Worm (Caenorhabditis elegans) whole organism, L1 larva: ENCODE data around the gene srx-7.

Experiments used
- C34B4.2 ChIP-seq: sonication (generic microtip); optimal IDR thresholded peaks from 2 replicates; lab custom pipeline; 2017; ENCODE audit warnings: mild to moderate bottlenecking, missing genetic modification characterization, missing compliant biosample characterization
- F16B12.6 ChIP-seq: fragments of 150-350 bp; optimal IDR thresholded peaks from 2 replicates; lab custom pipeline; 2014; ENCODE audit warnings: missing biosample characterization, missing genetic modification characterization
- alr-1 ChIP-seq: fragments of 200-800 bp; sonication (Bioruptor generic); optimal IDR thresholded peaks from 2 replicates; lab custom pipeline; 2018; ENCODE audit warnings: borderline replicate concordance, mild to moderate bottlenecking, missing genetic modification characterization, missing compliant biosample characterization
- aly-2 ChIP-seq: fragments of 150-350 bp; optimal IDR thresholded peaks from 2 replicates; lab custom pipeline; 2014; ENCODE audit warnings: missing biosample characterization, missing genetic modification characterization
- blmp-1 ChIP-seq: fragments of 150-350 bp; optimal IDR thresholded peaks from 2 replicates; lab custom pipeline; 2014; ENCODE audit warnings: missing biosample characterization, missing genetic modification characterization
- ceh-63 ChIP-seq: fragments of 200-800 bp; sonication (Bioruptor generic); optimal IDR thresholded peaks from 2 replicates; lab custom pipeline; 2018; ENCODE audit warnings: mild to moderate bottlenecking, missing genetic modification characterization, missing compliant biosample characterization
- ceh-82 ChIP-seq, 3 experiments: fragments of 150-350 bp in 1 of 3; sonication (generic microtip) in 2 of 3; optimal IDR thresholded peaks; 2 replicates each; lab custom pipeline; 2014 to 2017; ENCODE audit warnings: missing biosample characterization in 3 of 3, missing genetic modification characterization in 3 of 3
- ceh-88 ChIP-seq: fragments of 200-800 bp; sonication (Bioruptor generic); IDR thresholded peaks from 2 replicates; pipeline ENCODE4 v1.3.6; 2022; ENCODE audit warnings: missing genetic modification characterization, missing compliant biosample characterization
- ceh-90 ChIP-seq: sonication (generic microtip); optimal IDR thresholded peaks from 2 replicates; lab custom pipeline; 2016; ENCODE audit warnings: missing genetic modification characterization, missing compliant biosample characterization
- dsc-1 ChIP-seq: sonication (generic microtip); optimal IDR thresholded peaks from 2 replicates; lab custom pipeline; 2016; ENCODE audit warnings: mild to moderate bottlenecking, missing genetic modification characterization, missing compliant biosample characterization
- efl-1 ChIP-seq, 4 experiments: fragments of 150-350 bp; optimal IDR thresholded peaks in 3 of 4; peaks in 1 of 4; 1 replicate in 1 of 4; 2 replicates in 3 of 4; lab custom pipeline; 2014; ENCODE audit warnings: missing biosample characterization in 2 of 4, missing genetic modification characterization in 2 of 4, missing genetic modification reagents in 2 of 4
- egl-27 ChIP-seq, 2 experiments: fragments of 150-350 bp in 1 of 2; sonication (generic microtip); optimal IDR thresholded peaks; 3 replicates each; lab custom pipeline; 2017 to 2018; ENCODE audit warnings: missing biosample characterization in 2 of 2, missing genetic modification characterization in 2 of 2, missing genetic modification reagents in 2 of 2
- elt-2 ChIP-seq: sonication (generic microtip); optimal IDR thresholded peaks from 2 replicates; lab custom pipeline; 2016; ENCODE audit warnings: missing genetic modification characterization, mild to moderate bottlenecking, inconsistent platforms, missing compliant biosample characterization, missing genetic modification reagents
- elt-3 ChIP-seq, 6 experiments: fragments of 150-350 bp in 1 of 6; sonication (generic microtip); optimal IDR thresholded peaks; 2 replicates each; lab custom pipeline; 2017 to 2018; ENCODE audit warnings: missing biosample characterization in 6 of 6, missing genetic modification characterization in 6 of 6, inconsistent platforms in 1 of 6
- ets-5 ChIP-seq: fragments of 200-800 bp; sonication (Bioruptor generic); IDR thresholded peaks from 2 replicates; pipeline ENCODE4 v1.3.6; 2022; ENCODE audit warnings: missing genetic modification characterization, missing compliant biosample characterization
- fkh-10 ChIP-seq: sonication (generic microtip); optimal IDR thresholded peaks from 2 replicates; lab custom pipeline; 2017; ENCODE audit warnings: missing biosample characterization, missing genetic modification reagents, missing genetic modification characterization
- fos-1 ChIP-seq: fragments of 150-350 bp; optimal IDR thresholded peaks from 2 replicates; lab custom pipeline; 2014; ENCODE audit warnings: missing biosample characterization, missing genetic modification characterization
- grh-1 ChIP-seq: fragments of 200-800 bp; sonication (Bioruptor generic); IDR thresholded peaks from 2 replicates; pipeline ENCODE4 v1.3.6; 2022; ENCODE audit warnings: missing genetic modification reagents, missing genetic modification characterization, missing compliant biosample characterization
- hpl-2 ChIP-seq: fragments of 150-350 bp; optimal IDR thresholded peaks from 2 replicates; lab custom pipeline; 2014; ENCODE audit warnings: missing biosample characterization, missing genetic modification reagents, missing genetic modification characterization
- irx-1 ChIP-seq: sonication (generic microtip); optimal IDR thresholded peaks from 2 replicates; lab custom pipeline; 2016; ENCODE audit warnings: missing genetic modification characterization, missing compliant biosample characterization
- jun-1 ChIP-seq: fragments of 150-350 bp; optimal IDR thresholded peaks from 2 replicates; lab custom pipeline; 2014; ENCODE audit warnings: missing biosample characterization, missing genetic modification reagents, missing genetic modification characterization
- lin-13 ChIP-seq: fragments of 150-350 bp; optimal IDR thresholded peaks from 2 replicates; lab custom pipeline; 2014; ENCODE audit warnings: missing biosample characterization, missing genetic modification reagents, missing genetic modification characterization
- lin-14 ChIP-seq: fragments of 200-800 bp; sonication (Bioruptor generic); optimal IDR thresholded peaks from 2 replicates; lab custom pipeline; 2018; ENCODE audit warnings: mild to moderate bottlenecking, missing genetic modification characterization, moderate library complexity, missing compliant biosample characterization
- lin-35 ChIP-seq, 2 experiments: fragments of 150-350 bp; optimal IDR thresholded peaks; 2 replicates each; lab custom pipeline; 2014; ENCODE audit warnings: missing biosample characterization in 2 of 2, missing genetic modification characterization in 2 of 2, missing genetic modification reagents in 2 of 2
- lir-3 ChIP-seq: sonication (generic microtip); optimal IDR thresholded peaks from 2 replicates; lab custom pipeline; 2016; ENCODE audit warnings: mild to moderate bottlenecking, missing genetic modification characterization, moderate library complexity, missing compliant biosample characterization; ENCODE audit not compliant: poor library complexity
- lsy-2 ChIP-seq, 2 experiments: fragments of 150-350 bp; optimal IDR thresholded peaks; 2 replicates each; lab custom pipeline; 2014; ENCODE audit warnings: missing biosample characterization in 2 of 2, missing genetic modification characterization in 2 of 2
- mab-9 ChIP-seq: fragments of 200-800 bp; sonication (Bioruptor generic); IDR thresholded peaks from 2 replicates; pipeline ENCODE4 v1.3.6; 2022; ENCODE audit warnings: missing genetic modification reagents, missing genetic modification characterization, missing compliant biosample characterization
- mep-1 ChIP-seq: fragments of 150-350 bp; optimal IDR thresholded peaks from 2 replicates; lab custom pipeline; 2014; ENCODE audit warnings: missing biosample characterization, missing genetic modification characterization
- nhr-11 ChIP-seq: fragments of 150-350 bp; optimal IDR thresholded peaks from 2 replicates; lab custom pipeline; 2014; ENCODE audit warnings: missing biosample characterization, missing genetic modification characterization
- nhr-20 ChIP-seq: sonication (generic microtip); optimal IDR thresholded peaks from 2 replicates; lab custom pipeline; 2016; ENCODE audit warnings: mild to moderate bottlenecking, missing genetic modification characterization, missing compliant biosample characterization
- nhr-237 ChIP-seq: fragments of 150-350 bp; optimal IDR thresholded peaks from 2 replicates; lab custom pipeline; 2014; ENCODE audit warnings: missing biosample characterization, missing genetic modification characterization
- nhr-76 ChIP-seq: sonication (generic microtip); optimal IDR thresholded peaks from 2 replicates; lab custom pipeline; 2017; ENCODE audit warnings: missing biosample characterization, missing genetic modification characterization
- nhr-77 ChIP-seq: fragments of 150-350 bp; optimal IDR thresholded peaks from 2 replicates; lab custom pipeline; 2014; ENCODE audit warnings: missing biosample characterization, missing genetic modification characterization
- nhr-84 ChIP-seq: sonication (generic microtip); optimal IDR thresholded peaks from 2 replicates; lab custom pipeline; 2017; ENCODE audit warnings: missing biosample characterization, missing genetic modification characterization
- nhr-85 ChIP-seq: sonication (generic microtip); peaks from one replicate; lab custom pipeline; 2016; ENCODE audit warnings: missing genetic modification characterization, inconsistent platforms, missing compliant biosample characterization
- pag-3 ChIP-seq: sonication (generic microtip); optimal IDR thresholded peaks from 2 replicates; lab custom pipeline; 2017; ENCODE audit warnings: missing genetic modification characterization, mild to moderate bottlenecking, missing compliant biosample characterization, antibody characterized with exemption, borderline replicate concordance; ENCODE audit not compliant: insufficient read depth
- pqm-1 ChIP-seq: sonication (generic microtip); optimal IDR thresholded peaks from 3 replicates; lab custom pipeline; 2017; ENCODE audit warnings: missing biosample characterization, missing genetic modification characterization
- rnt-1 ChIP-seq: sonication (generic microtip); optimal IDR thresholded peaks from 2 replicates; lab custom pipeline; 2016; ENCODE audit warnings: mild to moderate bottlenecking, missing genetic modification characterization, moderate library complexity, missing compliant biosample characterization
- snpc-4 ChIP-seq: fragments of 150-350 bp; optimal IDR thresholded peaks from 2 replicates; lab custom pipeline; 2014; ENCODE audit warnings: missing biosample characterization, missing genetic modification characterization
- sox-4 ChIP-seq: sonication (generic microtip); optimal IDR thresholded peaks from 2 replicates; lab custom pipeline; 2016; ENCODE audit warnings: missing genetic modification characterization, missing compliant biosample characterization
- sup-37 ChIP-seq: fragments of 200-800 bp; sonication (Bioruptor generic); optimal IDR thresholded peaks from 2 replicates; lab custom pipeline; 2018; ENCODE audit warnings: mild to moderate bottlenecking, missing genetic modification characterization, missing compliant biosample characterization
- swsn-7 ChIP-seq: sonication (generic microtip); optimal IDR thresholded peaks from 2 replicates; lab custom pipeline; 2016; ENCODE audit warnings: missing genetic modification characterization, missing compliant biosample characterization
- tlp-1 ChIP-seq: fragments of 150-350 bp; optimal IDR thresholded peaks from 2 replicates; lab custom pipeline; 2014; ENCODE audit warnings: missing biosample characterization, missing genetic modification characterization
- unc-130 ChIP-seq: fragments of 150-350 bp; optimal IDR thresholded peaks from 2 replicates; lab custom pipeline; 2017; ENCODE audit warnings: missing biosample characterization, missing genetic modification characterization, inconsistent platforms
- unc-30 ChIP-seq: sonication (generic microtip); optimal IDR thresholded peaks from 2 replicates; lab custom pipeline; 2017; ENCODE audit warnings: missing biosample characterization, missing genetic modification characterization
- unc-62 ChIP-seq: fragments of 150-350 bp; optimal IDR thresholded peaks from 2 replicates; lab custom pipeline; 2014; ENCODE audit warnings: missing biosample characterization, missing genetic modification reagents, missing genetic modification characterization
- unc-98 ChIP-seq: fragments of 200-800 bp; sonication (Bioruptor generic); IDR thresholded peaks from 2 replicates; pipeline ENCODE4 v1.3.6; 2022; ENCODE audit warnings: missing genetic modification characterization, missing compliant biosample characterization
- xbp-1 ChIP-seq: sonication (generic microtip); optimal IDR thresholded peaks from 2 replicates; lab custom pipeline; 2016; ENCODE audit warnings: missing genetic modification characterization, missing compliant biosample characterization
- zag-1 ChIP-seq: fragments of 150-350 bp; optimal IDR thresholded peaks from 2 replicates; lab custom pipeline; 2014; ENCODE audit warnings: missing biosample characterization, missing genetic modification characterization
- zip-4 ChIP-seq: fragments of 200-800 bp; sonication (Bioruptor generic); optimal IDR thresholded peaks from 2 replicates; lab custom pipeline; 2018; ENCODE audit warnings: mild to moderate bottlenecking, missing genetic modification characterization, moderate library complexity, missing compliant biosample characterization
- ztf-11 ChIP-seq, 2 experiments: sonication (generic microtip); optimal IDR thresholded peaks; 2 replicates each; lab custom pipeline; 2016 to 2017; ENCODE audit warnings: missing genetic modification characterization in 2 of 2, missing biosample characterization in 1 of 2, missing compliant biosample characterization in 1 of 2
- ztf-4 ChIP-seq: fragments of 150-350 bp; optimal IDR thresholded peaks from 2 replicates; lab custom pipeline; 2014; ENCODE audit warnings: missing biosample characterization, missing genetic modification characterization

srx-7 gene

DNA sequence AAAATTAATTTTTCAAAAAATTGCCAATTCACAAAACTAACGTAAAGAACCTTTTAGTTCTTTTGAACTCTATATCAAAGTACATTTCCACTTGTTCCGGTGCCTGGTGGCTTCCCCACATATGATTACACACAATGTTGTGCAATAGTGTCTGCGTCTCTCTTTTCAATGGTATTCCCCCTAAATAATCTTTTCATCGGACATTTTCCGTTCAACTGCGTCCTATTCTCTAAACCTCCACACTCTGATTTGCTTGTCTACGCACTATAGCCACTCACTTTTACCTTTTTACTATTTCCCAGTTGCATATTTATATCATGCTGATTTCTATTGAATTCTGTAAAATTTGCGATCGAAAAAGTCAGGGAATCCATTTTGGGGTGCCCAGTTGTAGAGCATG, 27.9 kb upstream of the srx-7 start, which contains the start of gene nhr-58 (continued):
- no peak for TF ChIP-seq grh-1
- TF ChIP-seq, all 84 proteins: peak for 28

DNA sequence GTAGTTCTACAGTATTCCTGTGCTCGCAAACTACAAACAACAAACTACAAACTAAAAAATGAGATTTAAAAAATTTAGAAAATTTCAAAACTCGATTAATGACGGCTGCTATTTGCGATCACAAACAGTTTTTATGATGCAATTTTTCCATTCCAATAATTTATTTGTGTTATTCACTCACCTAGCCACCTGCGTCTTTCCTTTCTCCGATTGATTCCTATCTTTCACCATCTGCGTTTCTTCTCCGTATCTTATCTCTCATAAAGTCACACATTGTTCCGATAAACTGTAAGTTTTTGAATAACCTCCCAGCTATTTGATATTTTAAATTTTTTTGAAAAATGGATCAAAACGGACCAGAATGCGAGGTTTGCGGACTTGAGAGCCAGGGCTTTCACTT, 25.8 kb upstream of the srx-7 start, which contains the start of gene nhr-132:
nhr-132 (plus strand) TSS at position 271 of the 400 bp plus-strand sequence.
- TF ChIP-seq nhr-20 (tag; lab: Kevin White, UChicago): peak; percentile 56
- no peak for TF ChIP-seq irx-1 (tag; lab: Kevin White, UChicago)
- TF ChIP-seq fos-1 (tag; lab: Kevin White, UChicago): no peak
- no peak for TF ChIP-seq unc-130
- TF ChIP-seq lir-3: no peak
- TF ChIP-seq unc-62 (GFP tag; lab: Kevin White, UChicago): no peak
- TF ChIP-seq aly-2 (tag; lab: Kevin White, UChicago): no peak
- TF ChIP-seq fkh-10 (GFP tag; lab: Kevin White, UChicago): no peak
- TF ChIP-seq sox-4: no peak
- peak in 1 of 2 experiments; percentile 1 for TF ChIP-seq efl-1 (optimal IDR thresholded peaks at IDR 0.05; lab: Kevin White, UChicago)
- TF ChIP-seq efl-1 (GFP tag; optimal IDR thresholded peaks at IDR 0.05 in 1 of 2; lab: Kevin White, UChicago): no peak
- no peak for TF ChIP-seq zip-4 (GFP tag; lab: Kevin White, UChicago)
- no peak for TF ChIP-seq pqm-1 (tag; lab: Kevin White, UChicago)
- TF ChIP-seq jun-1 (tag; lab: Kevin White, UChicago): no peak
- no peak for TF ChIP-seq tlp-1 (tag; lab: Kevin White, UChicago)
- TF ChIP-seq lin-14 (GFP tag; lab: Kevin White, UChicago): peak; percentile 92
- TF ChIP-seq ets-5 (GFP tag; lab: Robert Waterston, UW): no peak
- no peak for TF ChIP-seq dsc-1 (tag; lab: Kevin White, UChicago)
- no peak for TF ChIP-seq ceh-90
- TF ChIP-seq xbp-1 (tag; lab: Kevin White, UChicago): no peak
- no peak for TF ChIP-seq mab-9 (GFP tag; lab: Robert Waterston, UW)
- TF ChIP-seq swsn-7: no peak
- peak in 1 of 2 experiments; percentile 44 for TF ChIP-seq lin-35 (GFP tag; optimal IDR thresholded peaks at IDR 0.05; lab: Kevin White, UChicago)
- no peak for TF ChIP-seq ztf-11 (tag; optimal IDR thresholded peaks at IDR 0.05; lab: Kevin White, UChicago)
- no peak for TF ChIP-seq nhr-84
- TF ChIP-seq ceh-82 (tag; optimal IDR thresholded peaks at IDR 0.05; lab: Kevin White, UChicago): no peak
- TF ChIP-seq ceh-88 (GFP tag; lab: Robert Waterston, UW): no peak
- TF ChIP-seq nhr-77 (tag; lab: Kevin White, UChicago): peak; percentile 28
- TF ChIP-seq nhr-76 (tag; lab: Kevin White, UChicago): no peak
- no peak for TF ChIP-seq zag-1 (tag; lab: Kevin White, UChicago)
- no peak for TF ChIP-seq ztf-4 (tag; lab: Kevin White, UChicago)
- no peak for TF ChIP-seq ceh-63
- TF ChIP-seq pag-3 (tag; lab: Kevin White, UChicago): no peak
- no peak for TF ChIP-seq sup-37 (GFP tag; lab: Kevin White, UChicago)
- TF ChIP-seq elt-2 (tag; lab: Kevin White, UChicago): peak; percentile 35
- peak; percentile 43 for TF ChIP-seq blmp-1
- TF ChIP-seq lin-13 (GFP tag; lab: Kevin White, UChicago): no peak
- no peak for TF ChIP-seq F16B12.6 (tag; lab: Kevin White, UChicago)
- no peak for TF ChIP-seq nhr-11
- no peak for TF ChIP-seq unc-98 (GFP tag; lab: Robert Waterston, UW)
- no peak for TF ChIP-seq C34B4.2 (tag; lab: Kevin White, UChicago)
- TF ChIP-seq egl-27 (tag; optimal IDR thresholded peaks at IDR 0.05; lab: Kevin White, UChicago): no peak
- TF ChIP-seq alr-1: no peak
- no peak for TF ChIP-seq unc-30
- no peak for TF ChIP-seq hpl-2
- no peak for TF ChIP-seq nhr-237
- TF ChIP-seq mep-1 (tag; lab: Kevin White, UChicago): peak; percentile 54
- TF ChIP-seq rnt-1 (tag; lab: Kevin White, UChicago): no peak
- peak in 1 of 2 experiments; percentile 0 for TF ChIP-seq lsy-2 (tag; optimal IDR thresholded peaks at IDR 0.05; lab: Kevin White, UChicago)
- peak; percentile 77 for TF ChIP-seq nhr-85 (tag; lab: Kevin White, UChicago)
- TF ChIP-seq elt-3 (tag; optimal IDR thresholded peaks at IDR 0.05; lab: Kevin White, UChicago): peak in 2 of 6 experiments; percentile 25 to 44
- TF ChIP-seq snpc-4 (tag; lab: Kevin White, UChicago): no peak
